Worm (Caenorhabditis elegans): Measurements from ENCODE around the gene F44E5.4.

DNA sequence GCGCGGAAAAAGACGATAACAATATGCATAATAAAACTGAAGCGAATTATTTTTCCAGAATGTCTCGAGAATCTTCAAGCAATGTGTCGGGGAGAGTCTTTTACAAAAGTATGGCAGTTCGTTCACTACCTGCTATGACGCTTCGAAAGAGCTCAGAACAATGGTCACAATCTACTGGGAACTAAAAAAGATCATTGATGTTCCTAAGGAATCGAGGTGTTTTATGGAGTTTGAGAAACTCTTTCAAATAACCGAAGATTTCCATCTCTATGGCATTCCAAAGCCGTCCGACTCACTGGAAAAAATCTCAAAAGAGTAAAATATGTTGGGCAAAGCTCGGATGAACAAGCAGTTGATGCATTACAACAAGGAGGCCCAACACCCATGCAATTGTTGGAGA is 13.3 kb upstream of the F44E5.4 start, which contains the start of gene F44E5.15:
- TF ChIP-seq him-1 (tag; optimal IDR thresholded peaks at IDR 0.05), result no peak
- TF ChIP-seq W03F9.2 (tag; optimal IDR thresholded peaks at IDR 0.05), result no peak
- no peak for TF ChIP-seq dao-5 (tag; optimal IDR thresholded peaks at IDR 0.05)

Data from whole organism, L4/young adult.